Worm (Caenorhabditis elegans): Measurements from ENCODE around the gene fipr-7.

ce11 chrV:10237171-10237570 lies 7.5 kb downstream of the fipr-7 start:
- TF ChIP-seq F33H1.4 (GFP tag; IDR thresholded peaks at IDR 0.05) (no peak), ceh-100 (GFP tag; IDR thresholded peaks at IDR 0.05) (no peak)

All from whole organism, young adult.